Fruit fly (Drosophila melanogaster) whole organism, prepupa: Measurements from ENCODE around the gene Sec23.

Experiments
- CG10631 ChIP-seq: fragments of 200-800 bp; sonication (Bioruptor generic); optimal IDR thresholded peaks from 2 replicates; lab custom pipeline; 2016; ENCODE audit warnings: missing biosample characterization, missing genetic modification characterization
- CG10669 ChIP-seq: fragments of 200-800 bp; sonication (Bioruptor generic); optimal IDR thresholded peaks from 3 replicates; lab custom pipeline; 2018; ENCODE audit warnings: missing biosample characterization, mild to moderate bottlenecking, missing genetic modification characterization, moderate library complexity
- CG11762 ChIP-seq: fragments of 200-800 bp; sonication (Bioruptor generic); optimal IDR thresholded peaks from 3 replicates; lab custom pipeline; 2016; ENCODE audit warnings: missing biosample characterization, missing genetic modification characterization; ENCODE audit not compliant: insufficient read depth
- CG11902 ChIP-seq: fragments of 200-800 bp; sonication (Bioruptor generic); optimal IDR thresholded peaks from 3 replicates; lab custom pipeline; 2016; ENCODE audit warnings: missing biosample characterization, missing genetic modification characterization
- CG15336 ChIP-seq: fragments of 200-800 bp; sonication (Bioruptor generic); IDR thresholded peaks from 2 replicates; pipeline ENCODE4 v1.3.6; 2022; ENCODE audit warnings: missing biosample characterization, missing genetic modification characterization
- CG16779 ChIP-seq: fragments of 200-800 bp; sonication (Bioruptor generic); optimal IDR thresholded peaks from 3 replicates; lab custom pipeline; 2017; ENCODE audit warnings: missing biosample characterization, mild to moderate bottlenecking, missing genetic modification characterization
- CG31627 ChIP-seq: fragments of 200-800 bp; sonication (Bioruptor generic); optimal IDR thresholded peaks from 3 replicates; lab custom pipeline; 2016; ENCODE audit warnings: missing biosample characterization, missing genetic modification characterization
- CG32006 ChIP-seq: fragments of 200-800 bp; sonication (Bioruptor generic); optimal IDR thresholded peaks from 3 replicates; lab custom pipeline; 2017; ENCODE audit warnings: missing biosample characterization, mild to moderate bottlenecking, missing genetic modification characterization
- CG34406 ChIP-seq: fragments of 200-800 bp; sonication (Bioruptor generic); optimal IDR thresholded peaks from 3 replicates; lab custom pipeline; 2016; ENCODE audit warnings: missing biosample characterization, missing genetic modification characterization
- CG3919 ChIP-seq: fragments of 200-800 bp; sonication (Bioruptor generic); optimal IDR thresholded peaks from 3 replicates; lab custom pipeline; 2016; ENCODE audit warnings: missing biosample characterization, missing genetic modification characterization
- CG4318 ChIP-seq: fragments of 200-800 bp; sonication (Bioruptor generic); optimal IDR thresholded peaks from 3 replicates; lab custom pipeline; 2017; ENCODE audit warnings: missing biosample characterization, mild to moderate bottlenecking, missing genetic modification characterization
- CG6163 ChIP-seq: fragments of 200-800 bp; sonication (Bioruptor generic); IDR thresholded peaks from 3 replicates; pipeline ENCODE4 v1.3.6; 2022; ENCODE audit warnings: missing biosample characterization, missing genetic modification characterization
- CG6276 ChIP-seq: fragments of 200-800 bp; sonication (Bioruptor generic); optimal IDR thresholded peaks from 2 replicates; lab custom pipeline; 2017; ENCODE audit warnings: missing biosample characterization, mild to moderate bottlenecking, missing genetic modification characterization
- CG6792 ChIP-seq: fragments of 200-800 bp; sonication (Bioruptor generic); optimal IDR thresholded peaks from 3 replicates; lab custom pipeline; 2016; ENCODE audit warnings: missing biosample characterization, missing genetic modification characterization
- CG6808 ChIP-seq: fragments of 200-800 bp; sonication (Bioruptor generic); optimal IDR thresholded peaks from 3 replicates; lab custom pipeline; 2017; ENCODE audit warnings: missing biosample characterization, missing genetic modification characterization, mild to moderate bottlenecking, moderate library complexity, missing genetic modification reagents
- CG6854 ChIP-seq: fragments of 200-800 bp; sonication (Bioruptor generic); optimal IDR thresholded peaks from 2 replicates; lab custom pipeline; 2017; ENCODE audit warnings: missing biosample characterization, mild to moderate bottlenecking, missing genetic modification characterization
- CG8119 ChIP-seq: fragments of 200-800 bp; sonication (Bioruptor generic); IDR thresholded peaks from 3 replicates; pipeline ENCODE4 v1.3.6; 2022; ENCODE audit warnings: missing biosample characterization, missing genetic modification characterization
- CG8319 ChIP-seq: fragments of 200-800 bp; sonication (Bioruptor generic); optimal IDR thresholded peaks from 3 replicates; lab custom pipeline; 2016; ENCODE audit warnings: missing biosample characterization, missing genetic modification characterization
- CG8632 ChIP-seq: fragments of 200-800 bp; sonication (Bioruptor generic); optimal IDR thresholded peaks from 3 replicates; lab custom pipeline; 2016; ENCODE audit warnings: missing biosample characterization, missing genetic modification characterization
- CG9139 ChIP-seq: fragments of 200-800 bp; sonication (Bioruptor generic); optimal IDR thresholded peaks from 3 replicates; lab custom pipeline; 2017; ENCODE audit warnings: missing biosample characterization, mild to moderate bottlenecking, missing genetic modification characterization
- Eip78C ChIP-seq: fragments of 200-800 bp; sonication (Bioruptor generic); peaks from one replicate; lab custom pipeline; 2016; ENCODE audit warnings: missing biosample characterization, missing genetic modification characterization
- Eip93F ChIP-seq: fragments of 200-800 bp; sonication (Bioruptor generic); optimal IDR thresholded peaks from 2 replicates; lab custom pipeline; 2016; ENCODE audit warnings: missing biosample characterization, mild to moderate bottlenecking, missing genetic modification characterization
- Ets21C ChIP-seq: fragments of 200-800 bp; sonication (Bioruptor generic); optimal IDR thresholded peaks from 3 replicates; lab custom pipeline; 2016; ENCODE audit warnings: missing biosample characterization, missing genetic modification characterization
- Ets96B ChIP-seq: fragments of 200-800 bp; optimal IDR thresholded peaks from 2 replicates; lab custom pipeline; 2019; ENCODE audit warnings: missing biosample characterization, mild to moderate bottlenecking, missing genetic modification characterization, moderate library complexity
- Gug ChIP-seq: fragments of 200-800 bp; sonication (Bioruptor generic); IDR thresholded peaks from 2 replicates; pipeline ENCODE4 v1.3.6; 2022; ENCODE audit warnings: missing biosample characterization, missing genetic modification characterization
- Hr38 ChIP-seq: sonication (Bioruptor generic); optimal IDR thresholded peaks from 2 replicates; lab custom pipeline; 2016; ENCODE audit warnings: missing biosample characterization, missing genetic modification characterization
- Hr39 ChIP-seq: fragments of 200-800 bp; sonication (Bioruptor generic); optimal IDR thresholded peaks from 2 replicates; lab custom pipeline; 2016; ENCODE audit warnings: missing biosample characterization, missing genetic modification characterization
- Hr4 ChIP-seq: fragments of 200-800 bp; sonication (Bioruptor generic); optimal IDR thresholded peaks from 3 replicates; lab custom pipeline; 2016; ENCODE audit warnings: missing biosample characterization, missing genetic modification characterization
- Met ChIP-seq: fragments of 200-800 bp; sonication (Bioruptor generic); optimal IDR thresholded peaks from 3 replicates; lab custom pipeline; 2016; ENCODE audit warnings: missing biosample characterization, missing genetic modification characterization
- OdsH ChIP-seq: fragments of 200-800 bp; sonication (Bioruptor generic); optimal IDR thresholded peaks from 3 replicates; lab custom pipeline; 2016; ENCODE audit warnings: missing biosample characterization, missing genetic modification characterization
- Smox ChIP-seq: fragments of 200-800 bp; sonication (Bioruptor generic); optimal IDR thresholded peaks from 3 replicates; lab custom pipeline; 2016; ENCODE audit warnings: missing biosample characterization, missing genetic modification characterization
- Sox102F ChIP-seq: fragments of 200-800 bp; sonication (Bioruptor generic); optimal IDR thresholded peaks from 2 replicates; lab custom pipeline; 2016; ENCODE audit warnings: missing biosample characterization, mild to moderate bottlenecking, missing genetic modification characterization
- Sox14 ChIP-seq: fragments of 200-800 bp; sonication (Bioruptor generic); optimal IDR thresholded peaks from 3 replicates; lab custom pipeline; 2016; ENCODE audit warnings: missing biosample characterization, missing genetic modification characterization
- acj6 ChIP-seq: fragments of 200-800 bp; sonication (Bioruptor generic); optimal IDR thresholded peaks from 3 replicates; lab custom pipeline; 2016; ENCODE audit warnings: missing biosample characterization, missing genetic modification characterization
- cyc ChIP-seq: fragments of 200-800 bp; sonication (Bioruptor generic); optimal IDR thresholded peaks from 3 replicates; lab custom pipeline; 2016; ENCODE audit warnings: missing biosample characterization, missing genetic modification characterization
- dac ChIP-seq: fragments of 200-800 bp; sonication (Bioruptor generic); optimal IDR thresholded peaks from 2 replicates; lab custom pipeline; 2017; ENCODE audit warnings: missing biosample characterization, mild to moderate bottlenecking, missing genetic modification characterization
- dsx ChIP-seq: fragments of 200-800 bp; optimal IDR thresholded peaks from 3 replicates; lab custom pipeline; 2019; ENCODE audit warnings: missing biosample characterization, mild to moderate bottlenecking, missing genetic modification characterization, moderate library complexity; ENCODE audit not compliant: poor library complexity, severe bottlenecking
- eg ChIP-seq: fragments of 200-800 bp; sonication (Bioruptor generic); IDR thresholded peaks from 3 replicates; pipeline ENCODE4 v1.3.6; 2022; ENCODE audit warnings: missing biosample characterization, missing genetic modification characterization
- fd59A ChIP-seq: fragments of 200-800 bp; sonication (Bioruptor generic); optimal IDR thresholded peaks from 2 replicates; lab custom pipeline; 2017; ENCODE audit warnings: missing biosample characterization, mild to moderate bottlenecking, missing genetic modification characterization, missing genetic modification reagents
- lz ChIP-seq: fragments of 200-800 bp; sonication (Bioruptor generic); optimal IDR thresholded peaks from 3 replicates; lab custom pipeline; 2016; ENCODE audit warnings: missing biosample characterization, missing genetic modification characterization
- net ChIP-seq: fragments of 200-800 bp; sonication (Bioruptor generic); optimal IDR thresholded peaks from 3 replicates; lab custom pipeline; 2016; ENCODE audit warnings: missing biosample characterization, missing genetic modification characterization
- pdm3 ChIP-seq: fragments of 200-800 bp; sonication (Bioruptor generic); optimal IDR thresholded peaks from 3 replicates; lab custom pipeline; 2016; ENCODE audit warnings: missing biosample characterization, missing genetic modification characterization
- salr ChIP-seq, 2 experiments: fragments of 200-800 bp; sonication (Bioruptor generic); optimal IDR thresholded peaks; 3 replicates each; lab custom pipeline; 2016 to 2018; ENCODE audit warnings: missing biosample characterization in 2 of 2, missing genetic modification characterization in 2 of 2, mild to moderate bottlenecking in 1 of 2
- ss ChIP-seq, 2 experiments: fragments of 200-800 bp; sonication (Bioruptor generic); optimal IDR thresholded peaks; 2 replicates in 1 of 2; 3 replicates in 1 of 2; lab custom pipeline; 2017 to 2018; ENCODE audit warnings: mild to moderate bottlenecking in 2 of 2, missing biosample characterization in 2 of 2, missing genetic modification characterization in 2 of 2, moderate library complexity in 1 of 2
- svp ChIP-seq: fragments of 200-800 bp; sonication (Bioruptor generic); peaks from one replicate; lab custom pipeline; 2016; ENCODE audit warnings: missing biosample characterization, missing genetic modification characterization
- topi ChIP-seq: fragments of 200-800 bp; sonication (Bioruptor generic); optimal IDR thresholded peaks from 3 replicates; lab custom pipeline; 2016; ENCODE audit warnings: missing biosample characterization, missing genetic modification characterization
- vri ChIP-seq: fragments of 200-800 bp; sonication (Bioruptor generic); optimal IDR thresholded peaks from 3 replicates; lab custom pipeline; 2016; ENCODE audit warnings: missing biosample characterization, mild to moderate bottlenecking, missing genetic modification characterization

The Sec23 gene

dm6 chr3R:5622985-5623630 is 25.8 kb upstream of the Sec23 start (continued):
- TF ChIP-seq CG8119 (GFP tag; lab: Robert Waterston, UW) (no peak), Sox14 (GFP tag; lab: Kevin White, UChicago) (no peak), dsx (GFP tag; lab: Kevin White, UChicago) (no peak), CG8319 (GFP tag; lab: Kevin White, UChicago) (no peak), Eip93F (GFP tag; lab: Kevin White, UChicago) (no peak), CG11902 (GFP tag; lab: Kevin White, UChicago) (no peak), CG11762 (no peak)

- TF ChIP-seq CG3919 (GFP tag; lab: Kevin White, UChicago) (peak; percentile 94), lz (GFP tag; lab: Kevin White, UChicago) (peak; percentile 91), CG8632 (GFP tag; lab: Kevin White, UChicago) (peak; percentile 60), cyc (GFP tag; lab: Kevin White, UChicago) (peak; percentile 83), CG11902 (GFP tag; lab: Kevin White, UChicago) (peak; percentile 48), fd59A (GFP tag; lab: Kevin White, UChicago) (peak; percentile 64), Sox14 (GFP tag; lab: Kevin White, UChicago) (peak; percentile 81), Met (GFP tag; lab: Kevin White, UChicago) (peak; percentile 89), CG4318 (GFP tag; lab: Kevin White, UChicago) (no peak), CG8119 (GFP tag; lab: Robert Waterston, UW) (no peak), dac (GFP tag; lab: Kevin White, UChicago) (no peak), CG31627 (GFP tag; lab: Kevin White, UChicago) (peak; percentile 80), Eip93F (GFP tag; lab: Kevin White, UChicago) (peak; percentile 8), Gug (GFP tag; lab: Robert Waterston, UW) (no peak), CG6792 (peak; percentile 72), CG34406 (GFP tag; lab: Kevin White, UChicago) (peak; percentile 83), acj6 (GFP tag; lab: Kevin White, UChicago) (peak; percentile 83), Hr4 (GFP tag; lab: Kevin White, UChicago) (no peak), CG6163 (GFP tag; lab: Robert Waterston, UW) (no peak), CG6854 (GFP tag; lab: Kevin White, UChicago) (peak; percentile 95), CG6808 (GFP tag; lab: Kevin White, UChicago) (peak; percentile 83), CG10669 (no peak), Hr38 (GFP tag; lab: Kevin White, UChicago) (no peak), vri (GFP tag; lab: Kevin White, UChicago) (no peak), CG9139 (GFP tag; lab: Kevin White, UChicago) (no peak), salr (GFP tag; optimal IDR thresholded peaks at IDR 0.05; lab: Kevin White, UChicago) (peak in 1 of 2 experiments; percentile 91), CG6276 (no peak), CG32006 (GFP tag; lab: Kevin White, UChicago) (no peak), dsx (GFP tag; lab: Kevin White, UChicago) (peak; percentile 38), CG10631 (GFP tag; lab: Kevin White, UChicago) (no peak), net (GFP tag; lab: Kevin White, UChicago) (peak; percentile 93), CG11762 (peak; percentile 67), pdm3 (GFP tag; lab: Kevin White, UChicago) (no peak), CG15336 (GFP tag; lab: Robert Waterston, UW) (no peak), CG16779 (tag; lab: Kevin White, UChicago) (peak; percentile 67), Hr39 (GFP tag; lab: Kevin White, UChicago) (no peak), svp (GFP tag; lab: Kevin White, UChicago) (peak; percentile 86), Ets21C (no peak), ss (GFP tag; optimal IDR thresholded peaks at IDR 0.05; lab: Kevin White, UChicago) (peak; percentile 54 to 90), Eip78C (GFP tag; lab: Kevin White, UChicago) (peak; percentile 96), Ets96B (peak; percentile 49), eg (no peak), Sox102F (GFP tag; lab: Kevin White, UChicago) (peak; percentile 89), OdsH (GFP tag; lab: Kevin White, UChicago) (no peak), topi (peak; percentile 79), Smox (GFP tag; lab: Kevin White, UChicago) (no peak)
Measured at dm6 chr3R:5624115-5624878, 24.6 kb upstream of the Sec23 start, which contains the start of the genes Dph4, Spec2 and RpL13A. Gene Dph4 (minus strand): TSS chr3R:5624125. Gene Spec2 (minus strand): TSS chr3R:5624125. Gene RpL13A (plus strand): TSS chr3R:5624474.
